Fruit fly (Drosophila melanogaster) S2 (cell line): Measurements from ENCODE around the gene CG44574.

Experiments used
- CG8478 ChIP-seq: fragments of >200 bp; optimal IDR thresholded peaks from 2 replicates; lab custom pipeline; 2018
- CTCF ChIP-seq, 2 experiments: fragments of >200 bp; optimal IDR thresholded peaks; 2 replicates each; lab custom pipeline; 2018

CG44574 gene

dm6 chr2L:5901553-5901952 lies 18.0 kb downstream of the CG44574 start:
- TF ChIP-seq CTCF (optimal IDR thresholded peaks at IDR 0.05; lab: Kevin White, UChicago) (no peak), CG8478 (lab: Kevin White, UChicago) (no peak)

- TF ChIP-seq CG8478 (lab: Kevin White, UChicago) (no peak), CTCF (optimal IDR thresholded peaks at IDR 0.05; lab: Kevin White, UChicago) (no peak)
Observed at dm6 chr2L:5902898-5903297, 19.4 kb downstream of the CG44574 start.

dm6 chr2L:5904585-5904984 lies 21.0 kb downstream of the CG44574 start, which contains the start of gene CG9021:
CG9021 (minus strand) TSS chr2L:5904689.
- TF ChIP-seq CTCF (optimal IDR thresholded peaks at IDR 0.05; lab: Kevin White, UChicago) (no peak), CG8478 (lab: Kevin White, UChicago) (no peak)

- TF ChIP-seq CTCF (optimal IDR thresholded peaks at IDR 0.05; lab: Kevin White, UChicago) (no peak), CG8478 (lab: Kevin White, UChicago) (no peak)
Observed at dm6 chr2L:5906893-5907850, 23.6 kb downstream of the CG44574 start, which contains the start of gene bchs. bchs (plus strand) TSS chr2L:5907169.

dm6 chr2L:5910189-5910588 lies 26.6 kb downstream of the CG44574 start, which contains the start of gene CG14000:
CG14000 (minus strand) TSS chr2L:5910289.
- no peak for TF ChIP-seq CG8478 (lab: Kevin White, UChicago)
- no peak for TF ChIP-seq CTCF (optimal IDR thresholded peaks at IDR 0.05; lab: Kevin White, UChicago)

- TF ChIP-seq CG8478 (lab: Kevin White, UChicago): no peak
Observed at dm6 chr2L:5923603-5924138, 40.1 kb downstream of the CG44574 start, which contains the start of gene CG9016. CG9016 (minus strand) TSS chr2L:5923653.

dm6 chr2L:5925164-5925563 lies 41.6 kb downstream of the CG44574 start:
- TF ChIP-seq CG8478 (lab: Kevin White, UChicago) (no peak), CTCF (optimal IDR thresholded peaks at IDR 0.05; lab: Kevin White, UChicago) (no peak)

dm6 chr2L:5925637-5926036 lies 42.1 kb downstream of the CG44574 start, which contains the start of gene dsf:
dsf (plus strand) TSS chr2L:5925937.
- TF ChIP-seq CTCF (optimal IDR thresholded peaks at IDR 0.05; lab: Kevin White, UChicago): no peak
- no peak for TF ChIP-seq CG8478 (lab: Kevin White, UChicago)

- no peak for TF ChIP-seq CG8478 (lab: Kevin White, UChicago)
- no peak for TF ChIP-seq CTCF (optimal IDR thresholded peaks at IDR 0.05; lab: Kevin White, UChicago)
Observed at dm6 chr2L:5927363-5927762, 43.8 kb downstream of the CG44574 start.
